Worm (Caenorhabditis elegans) whole organism, L1 larva: Measurements from ENCODE around the gene oac-48.

Experiments
- ceh-63 ChIP-seq: fragments of 200-800 bp; sonication (Bioruptor generic); optimal IDR thresholded peaks from 2 replicates; lab custom pipeline; 2018; ENCODE audit warnings: mild to moderate bottlenecking, missing genetic modification characterization, missing compliant biosample characterization
- egl-27 ChIP-seq, 2 experiments: fragments of 150-350 bp in 1 of 2; sonication (generic microtip); optimal IDR thresholded peaks; 3 replicates each; lab custom pipeline; 2017 to 2018; ENCODE audit warnings: missing biosample characterization in 2 of 2, missing genetic modification characterization in 2 of 2, missing genetic modification reagents in 2 of 2
- elt-3 ChIP-seq, 6 experiments: fragments of 150-350 bp in 1 of 6; sonication (generic microtip); optimal IDR thresholded peaks; 2 replicates each; lab custom pipeline; 2017 to 2018; ENCODE audit warnings: missing biosample characterization in 6 of 6, missing genetic modification characterization in 6 of 6, inconsistent platforms in 1 of 6
- nhr-12 ChIP-seq: sonication (generic microtip); optimal IDR thresholded peaks from 2 replicates; lab custom pipeline; 2017; ENCODE audit warnings: missing biosample characterization, missing genetic modification characterization
- nhr-28 ChIP-seq: fragments of 150-350 bp; optimal IDR thresholded peaks from 2 replicates; lab custom pipeline; 2014; ENCODE audit warnings: missing biosample characterization, missing genetic modification characterization
- snpc-4 ChIP-seq: fragments of 150-350 bp; optimal IDR thresholded peaks from 2 replicates; lab custom pipeline; 2014; ENCODE audit warnings: missing biosample characterization, missing genetic modification characterization
- tbx-2 ChIP-seq: sonication (generic microtip); optimal IDR thresholded peaks from 2 replicates; lab custom pipeline; 2016; ENCODE audit warnings: missing genetic modification characterization, missing compliant biosample characterization
- ztf-11 ChIP-seq, 2 experiments: sonication (generic microtip); optimal IDR thresholded peaks; 2 replicates each; lab custom pipeline; 2016 to 2017; ENCODE audit warnings: missing genetic modification characterization in 2 of 2, missing biosample characterization in 1 of 2, missing compliant biosample characterization in 1 of 2

DNA sequence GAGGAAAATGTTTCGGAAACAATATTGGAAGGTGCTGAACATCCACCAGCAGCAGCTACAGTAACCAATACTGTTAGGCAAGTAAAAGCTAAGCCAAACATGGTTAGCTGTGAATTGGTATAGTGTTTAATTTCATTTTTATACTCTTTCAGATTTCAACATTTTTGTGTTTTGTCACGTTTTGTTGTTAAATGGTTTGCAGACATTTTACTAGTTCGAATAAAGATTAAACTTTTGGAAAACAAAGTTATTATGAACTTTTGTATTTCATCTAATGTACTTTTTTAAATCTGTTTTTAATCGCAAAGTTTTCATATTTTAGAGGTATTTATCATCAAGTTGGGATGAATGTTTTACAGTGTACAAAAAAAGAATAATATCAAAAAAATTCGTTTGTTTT lies 23.4 kb upstream of the oac-48 start, which contains the start of gene C08F11.17:
- TF ChIP-seq tbx-2 (tag; lab: Kevin White, UChicago) (no peak), nhr-28 (tag; lab: Kevin White, UChicago) (no peak), elt-3 (tag; optimal IDR thresholded peaks at IDR 0.05; lab: Kevin White, UChicago) (no peak), ztf-11 (tag; optimal IDR thresholded peaks at IDR 0.05; lab: Kevin White, UChicago) (no peak), ceh-63 (GFP tag; lab: Kevin White, UChicago) (no peak), snpc-4 (tag; lab: Kevin White, UChicago) (no peak), egl-27 (tag; optimal IDR thresholded peaks at IDR 0.05; lab: Kevin White, UChicago) (no peak), nhr-12 (tag; lab: Kevin White, UChicago) (no peak)
